Fruit fly (Drosophila melanogaster): ENCODE measurements around the gene MED6.

Gene MED6

DNA sequence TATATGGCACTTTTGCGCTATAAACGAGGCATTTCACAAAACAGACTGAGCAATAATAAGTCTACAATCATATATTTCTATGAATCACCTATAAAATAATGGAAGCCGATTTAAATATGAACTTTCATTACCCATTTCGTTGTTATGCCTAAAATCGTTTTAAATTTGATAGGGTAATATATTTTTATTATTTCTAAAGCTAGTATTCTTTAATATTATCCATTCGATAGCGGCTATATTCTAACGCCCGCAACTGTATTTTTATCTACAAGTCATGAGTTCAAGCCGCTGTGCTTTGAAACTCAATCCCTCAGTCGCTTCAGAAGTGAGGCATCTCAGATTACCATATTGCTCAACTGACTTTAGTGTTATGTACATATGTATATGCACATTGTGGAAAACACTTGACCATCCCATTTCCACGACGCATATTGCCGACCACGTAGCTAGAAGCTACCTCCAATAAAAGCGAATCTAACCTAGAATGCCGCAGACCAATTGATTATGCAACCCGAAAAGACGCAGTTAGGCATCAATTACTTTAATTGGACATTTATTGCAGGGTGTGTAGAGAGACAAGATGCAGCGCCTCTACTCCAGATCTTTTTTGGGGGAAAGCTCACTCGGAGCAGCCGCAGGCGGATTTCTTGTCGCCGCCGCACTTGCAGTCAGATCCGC, 14.6 kb upstream of the MED6 start:
- no peak for TF ChIP-seq h (optimal IDR thresholded peaks at IDR 0.05)
- no peak for TF ChIP-seq ttk (optimal IDR thresholded peaks at IDR 0.05)
- no peak for TF ChIP-seq insv (optimal IDR thresholded peaks at IDR 0.05)
- TF ChIP-seq Myc (optimal IDR thresholded peaks at IDR 0.05): no peak
- TF ChIP-seq psq (optimal IDR thresholded peaks at IDR 0.05): no peak
- no peak for TF ChIP-seq Sin3A (optimal IDR thresholded peaks at IDR 0.05)

- TF ChIP-seq h (optimal IDR thresholded peaks at IDR 0.05): no peak
- TF ChIP-seq Sin3A (optimal IDR thresholded peaks at IDR 0.05): no peak
- TF ChIP-seq ttk (optimal IDR thresholded peaks at IDR 0.05): no peak
- no peak for TF ChIP-seq Myc (optimal IDR thresholded peaks at IDR 0.05)
- TF ChIP-seq psq (optimal IDR thresholded peaks at IDR 0.05): no peak
Observed at dm6 chr3R:9779764-9780163, 11.0 kb upstream of the MED6 start, which contains the start of gene CG12947. TSS of gene CG12947 (plus strand) at chr3R:9780064.

- TF ChIP-seq Sin3A (optimal IDR thresholded peaks at IDR 0.05) (no peak), Myc (optimal IDR thresholded peaks at IDR 0.05) (no peak), psq (optimal IDR thresholded peaks at IDR 0.05) (no peak), insv (optimal IDR thresholded peaks at IDR 0.05) (no peak), h (optimal IDR thresholded peaks at IDR 0.05) (no peak), ttk (optimal IDR thresholded peaks at IDR 0.05) (no peak)
Observed at dm6 chr3R:9777941-9778360, 9.2 kb upstream of the MED6 start, which contains the start of gene RpS29. TSS of gene RpS29 (plus strand) at chr3R:9778042.

DNA sequence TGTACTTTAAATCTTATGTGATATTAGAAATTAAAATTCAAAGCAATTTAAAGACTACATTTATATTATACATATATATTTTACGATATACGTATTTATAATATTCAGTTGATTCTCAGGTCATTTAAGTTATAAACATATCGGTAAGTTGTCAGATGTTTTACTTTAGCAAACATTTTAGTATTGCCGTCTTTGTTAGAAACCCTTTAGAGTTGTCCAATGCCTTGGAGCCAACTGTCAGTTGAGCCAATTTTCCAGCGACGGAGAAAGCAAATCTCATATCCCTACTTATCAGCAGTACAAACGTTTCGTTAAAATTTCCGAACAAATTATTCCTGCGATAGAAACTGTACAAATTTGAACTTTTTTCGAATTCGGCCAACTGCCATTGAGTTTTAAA, 6.0 kb upstream of the MED6 start, which contains the start of gene topi:
Gene topi, plus strand, starts transcription at position 301 of the 400 bp plus-strand sequence.
- TF ChIP-seq h (optimal IDR thresholded peaks at IDR 0.05) (no peak), ttk (optimal IDR thresholded peaks at IDR 0.05) (no peak)

DNA sequence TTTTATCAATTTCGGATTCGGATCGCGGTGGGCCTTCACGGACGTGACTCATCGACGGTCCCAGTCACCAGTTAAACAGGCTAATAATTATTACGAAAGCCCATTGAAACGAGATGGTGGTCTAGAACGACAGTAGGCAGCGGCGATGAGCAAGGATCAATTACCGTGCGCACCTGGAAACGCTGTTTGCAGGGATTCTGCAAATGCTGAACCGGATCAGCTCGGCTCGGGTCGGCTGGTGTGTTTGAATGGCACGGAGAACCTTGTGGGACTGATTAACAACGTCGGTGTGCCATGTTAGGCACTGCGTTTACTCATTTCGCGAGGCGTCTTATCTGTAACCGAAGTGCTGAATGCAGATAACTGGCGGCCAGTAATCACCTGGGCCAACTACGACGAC, 5.4 kb upstream of the MED6 start, which contains the start of gene Whamy:
Gene Whamy, minus strand, starts transcription at position 273 of the 400 bp plus-strand sequence.
- TF ChIP-seq psq (optimal IDR thresholded peaks at IDR 0.05) (no peak), insv (optimal IDR thresholded peaks at IDR 0.05) (no peak), Myc (optimal IDR thresholded peaks at IDR 0.05) (no peak), ttk (optimal IDR thresholded peaks at IDR 0.05) (no peak), Sin3A (optimal IDR thresholded peaks at IDR 0.05) (no peak), h (optimal IDR thresholded peaks at IDR 0.05) (no peak)

DNA sequence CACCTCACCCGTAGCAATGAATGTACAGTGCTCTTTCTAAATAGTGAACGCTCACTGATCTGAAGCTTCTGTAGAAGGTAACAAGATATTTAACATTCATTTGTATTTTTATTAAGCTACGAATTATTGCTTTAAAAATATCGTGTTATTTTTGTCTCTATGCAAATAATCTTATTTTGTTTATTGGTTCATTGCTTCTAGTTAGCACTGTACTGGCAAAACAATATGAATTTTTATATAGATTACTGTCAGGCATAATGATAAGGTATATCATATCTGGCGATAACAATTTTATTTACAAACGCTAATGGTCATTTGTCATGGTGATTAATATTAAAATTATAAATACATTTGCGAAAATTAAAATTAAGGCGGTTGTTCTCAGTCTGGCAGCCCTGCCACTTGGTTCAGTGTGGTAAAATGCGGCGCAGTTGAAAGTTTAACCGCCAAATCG, 2.8 kb upstream of the MED6 start, which contains the start of gene CG9471:
Gene CG9471, minus strand, starts transcription at position 24 of the 454 bp plus-strand sequence.
- TF ChIP-seq h (optimal IDR thresholded peaks at IDR 0.05): no peak
- no peak for TF ChIP-seq Myc (optimal IDR thresholded peaks at IDR 0.05)
- no peak for TF ChIP-seq insv (optimal IDR thresholded peaks at IDR 0.05)
- no peak for TF ChIP-seq ttk (optimal IDR thresholded peaks at IDR 0.05)
- TF ChIP-seq psq (optimal IDR thresholded peaks at IDR 0.05): no peak
- no peak for TF ChIP-seq Sin3A (optimal IDR thresholded peaks at IDR 0.05)

DNA sequence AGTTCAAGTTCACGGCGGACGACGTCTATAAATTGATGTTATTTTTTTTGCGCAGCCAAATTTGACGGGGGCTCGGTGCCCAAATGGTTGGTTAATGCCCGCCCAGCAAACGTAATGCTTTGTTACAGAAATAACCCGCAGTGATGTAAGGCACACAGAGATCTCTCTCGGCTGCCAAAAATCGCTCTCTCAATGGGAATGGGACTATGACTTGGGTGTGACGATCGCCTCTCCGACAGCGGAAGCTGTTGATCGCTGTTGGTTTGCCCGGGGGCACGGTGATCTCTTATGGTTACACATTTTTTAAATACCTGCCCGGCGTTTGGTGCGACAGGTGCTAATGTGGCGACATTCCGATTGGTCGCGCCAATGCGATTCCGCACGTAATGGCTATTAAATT, 1.3 kb upstream of the MED6 start:
- TF ChIP-seq insv (optimal IDR thresholded peaks at IDR 0.05): no peak
- no peak for TF ChIP-seq Sin3A (optimal IDR thresholded peaks at IDR 0.05)
- TF ChIP-seq Myc (optimal IDR thresholded peaks at IDR 0.05): no peak
- no peak for TF ChIP-seq ttk (optimal IDR thresholded peaks at IDR 0.05)
- no peak for TF ChIP-seq h (optimal IDR thresholded peaks at IDR 0.05)
- TF ChIP-seq psq (optimal IDR thresholded peaks at IDR 0.05): no peak

dm6 chr3R:9767620-9768592, 878 bp downstream of the MED6 start, which contains the start of gene Naa80:
TSS of gene Naa80 (plus strand) at chr3R:9767834.
- TF ChIP-seq Sin3A (optimal IDR thresholded peaks at IDR 0.05) (no peak), Myc (optimal IDR thresholded peaks at IDR 0.05) (no peak)

DNA sequence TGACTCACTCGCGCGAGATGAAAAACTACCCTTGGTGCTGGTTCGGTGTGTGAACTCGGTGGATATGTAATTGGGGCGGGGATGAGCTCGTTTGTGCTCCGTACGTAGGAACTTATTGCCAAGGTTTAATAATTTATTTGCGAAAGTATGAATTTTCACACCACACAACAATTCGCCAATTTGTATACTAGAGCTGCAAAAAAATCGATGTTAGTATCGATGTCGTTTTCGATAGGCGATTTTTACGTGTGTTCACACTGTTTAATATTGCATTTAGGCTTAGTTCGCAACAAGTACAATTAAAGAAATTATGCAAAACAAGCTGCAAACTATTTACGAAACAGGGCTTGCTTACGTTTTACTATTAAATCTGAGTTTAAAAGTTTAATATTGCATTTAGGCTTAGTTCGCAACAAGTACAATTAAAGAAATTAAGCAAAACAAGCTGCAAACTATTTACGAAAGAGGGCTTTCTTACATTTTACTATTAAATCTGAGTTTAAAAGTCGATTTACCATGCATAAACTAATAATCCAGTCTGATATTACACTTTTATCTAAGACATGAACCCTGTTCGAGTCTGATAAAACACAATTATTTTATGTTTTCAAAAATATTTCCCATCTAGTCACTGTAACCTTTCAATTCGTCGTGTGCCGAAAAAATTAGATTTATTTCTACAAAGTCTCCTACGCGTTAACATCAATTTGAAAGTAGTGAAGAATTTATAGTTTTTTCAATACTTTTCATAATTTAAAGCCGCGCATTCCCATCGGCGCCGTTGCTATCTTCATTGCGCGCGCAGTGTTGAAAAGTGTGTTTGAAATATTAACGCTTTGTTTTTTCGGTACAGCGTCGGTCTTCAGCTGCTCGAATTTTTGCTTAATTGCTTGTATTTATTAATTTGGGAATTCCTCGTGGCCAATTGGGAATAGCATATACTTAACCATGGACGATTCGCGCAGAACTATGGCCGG, 5.5 kb downstream of the MED6 start, which contains the start of the genes Snap24 and CG8478:
Gene Snap24, minus strand, starts transcription at position 196 of the 977 bp plus-strand sequence.
Gene CG8478, plus strand, starts transcription at position 696 of the 977 bp plus-strand sequence.
- TF ChIP-seq insv (optimal IDR thresholded peaks at IDR 0.05) (no peak), h (optimal IDR thresholded peaks at IDR 0.05) (no peak), Sin3A (optimal IDR thresholded peaks at IDR 0.05) (no peak), ttk (optimal IDR thresholded peaks at IDR 0.05) (no peak), Myc (optimal IDR thresholded peaks at IDR 0.05) (no peak), psq (optimal IDR thresholded peaks at IDR 0.05) (no peak)

DNA sequence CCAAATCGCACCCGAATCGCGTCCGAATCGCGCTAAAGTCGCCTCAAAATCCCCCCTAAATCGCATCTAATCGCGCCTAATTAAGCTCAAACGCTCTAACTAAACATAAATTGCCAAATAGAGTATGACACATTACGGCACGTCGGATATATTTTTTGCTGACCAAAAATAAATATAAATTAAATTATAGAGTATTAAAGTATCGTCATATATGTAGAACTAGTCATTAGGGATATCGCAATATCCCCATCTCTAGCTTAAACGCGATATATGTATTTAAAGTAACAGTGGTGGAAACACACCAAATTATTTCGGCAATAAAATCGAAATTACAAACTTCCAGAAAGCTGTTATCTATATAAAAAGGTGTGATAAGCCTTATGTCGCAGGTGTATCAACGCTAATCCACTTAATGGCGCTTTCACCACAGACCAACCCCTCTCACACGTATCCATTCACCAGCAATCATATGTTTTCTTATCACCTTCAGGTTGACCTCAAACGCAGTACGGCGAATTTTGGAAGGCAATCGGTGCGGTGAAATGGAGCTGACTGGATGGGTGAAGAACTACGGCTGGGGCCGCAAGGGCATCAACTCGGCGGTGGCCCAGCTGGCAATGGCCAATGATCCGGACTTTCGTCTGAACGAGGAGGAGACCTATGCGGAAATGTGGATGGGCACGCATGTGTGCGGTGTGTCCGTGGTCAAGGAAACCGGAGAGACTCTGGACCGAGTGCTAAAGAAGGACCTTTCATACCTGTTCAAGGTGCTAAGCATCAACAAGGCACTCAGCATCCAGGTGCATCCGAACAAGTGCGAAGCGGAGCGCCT, 9.2 kb downstream of the MED6 start, which contains the start of gene Mpi:
Gene Mpi, plus strand, starts transcription at position 263 of the 832 bp plus-strand sequence.
- no peak for TF ChIP-seq Myc (optimal IDR thresholded peaks at IDR 0.05)
- TF ChIP-seq Sin3A (optimal IDR thresholded peaks at IDR 0.05): no peak
- TF ChIP-seq insv (optimal IDR thresholded peaks at IDR 0.05): no peak
- TF ChIP-seq ttk (optimal IDR thresholded peaks at IDR 0.05): no peak
- no peak for TF ChIP-seq h (optimal IDR thresholded peaks at IDR 0.05)
- TF ChIP-seq psq (optimal IDR thresholded peaks at IDR 0.05): no peak

Data from Kc167 (cell line).